Worm (Caenorhabditis elegans): ENCODE data around the gene C35C5.9.

- TF ChIP-seq pqm-1 (tag; optimal IDR thresholded peaks at IDR 0.05) = no peak
- TF ChIP-seq elt-2 (tag; optimal IDR thresholded peaks at IDR 0.05) = no peak
- TF ChIP-seq ceh-9 (tag; optimal IDR thresholded peaks at IDR 0.05) = no peak
Measured at ce11 chrX:11522058-11522757, 14.2 kb upstream of the C35C5.9 start, which contains the start of gene sdc-2.

All from whole organism, late embryonic.